Worm (Caenorhabditis elegans) whole organism, young adult: ENCODE data around the gene F19F10.3.

Source experiments
- B0336.3 ChIP-seq: fragments of 200-800 bp; sonication (Bioruptor generic); IDR thresholded peaks from 2 replicates; pipeline ENCODE4 v1.3.6; 2022; ENCODE audit warnings: missing genetic modification characterization, missing compliant biosample characterization
- F22D6.2 ChIP-seq: sonication (generic microtip); optimal IDR thresholded peaks from 2 replicates; lab custom pipeline; 2016; ENCODE audit warnings: mild to moderate bottlenecking, missing genetic modification characterization, missing compliant biosample characterization
- F33H1.4 ChIP-seq: fragments of 200-800 bp; sonication (Bioruptor generic); IDR thresholded peaks from 2 replicates; pipeline ENCODE4 v1.3.6; 2022; ENCODE audit warnings: missing genetic modification reagents, missing genetic modification characterization, missing compliant biosample characterization
- F49E8.2 ChIP-seq: sonication (generic microtip); optimal IDR thresholded peaks from 3 replicates; lab custom pipeline; 2017; ENCODE audit warnings: missing genetic modification characterization, mild to moderate bottlenecking, missing compliant biosample characterization, antibody characterized with exemption, moderate library complexity; ENCODE audit not compliant: insufficient read depth
- F52B5.7 ChIP-seq: sonication (generic microtip); optimal IDR thresholded peaks from 2 replicates; lab custom pipeline; 2016; ENCODE audit warnings: mild to moderate bottlenecking, missing genetic modification characterization, missing compliant biosample characterization
- F57C9.4 ChIP-seq: sonication (generic microtip); optimal IDR thresholded peaks from 2 replicates; lab custom pipeline; 2017; ENCODE audit warnings: mild to moderate bottlenecking, missing genetic modification characterization, missing compliant biosample characterization
- Y56A3A.18 ChIP-seq: fragments of 200-800 bp; sonication (Bioruptor generic); IDR thresholded peaks from 2 replicates; pipeline ENCODE4 v1.3.6; 2022; ENCODE audit warnings: missing genetic modification reagents, missing genetic modification characterization, missing compliant biosample characterization
- Y67H2A.10 ChIP-seq: fragments of 200-800 bp; sonication (Bioruptor generic); conservative IDR thresholded peaks from 2 replicates; pipeline ENCODE4 v1.3.6; 2022; ENCODE audit warnings: missing genetic modification reagents, missing genetic modification characterization, missing compliant biosample characterization
- akir-1 ChIP-seq: fragments of 200-800 bp; sonication (Bioruptor generic); optimal IDR thresholded peaks from 2 replicates; lab custom pipeline; 2018; ENCODE audit warnings: mild to moderate bottlenecking, missing genetic modification characterization, moderate library complexity, missing compliant biosample characterization
- ama-1 ChIP-seq, 3 experiments: fragments of 150-350 bp in 1 of 3; sonication (generic microtip) in 2 of 3; optimal IDR thresholded peaks; 2 replicates each; lab custom pipeline; 2014 to 2018; ENCODE audit warnings: missing biosample characterization in 2 of 3, missing genetic modification characterization in 2 of 3, missing genetic modification reagents in 2 of 3
- aptf-3 ChIP-seq: fragments of 200-800 bp; sonication (Bioruptor generic); IDR thresholded peaks from 2 replicates; pipeline ENCODE4 v1.3.6; 2022; ENCODE audit warnings: missing genetic modification characterization, missing compliant biosample characterization
- atf-7 ChIP-seq: sonication (generic microtip); optimal IDR thresholded peaks from 2 replicates; lab custom pipeline; 2017; ENCODE audit warnings: mild to moderate bottlenecking, missing genetic modification characterization, missing compliant biosample characterization
- attf-6 ChIP-seq: fragments of 200-800 bp; sonication (Bioruptor generic); IDR thresholded peaks from 2 replicates; pipeline ENCODE4 v1.3.6; 2022; ENCODE audit warnings: missing genetic modification reagents, missing genetic modification characterization, missing compliant biosample characterization
- bed-1 ChIP-seq: fragments of 200-800 bp; sonication (Bioruptor generic); IDR thresholded peaks from 2 replicates; pipeline ENCODE4 v1.3.6; 2022; ENCODE audit warnings: missing genetic modification reagents, missing genetic modification characterization, missing compliant biosample characterization
- bed-2 ChIP-seq: fragments of 200-800 bp; sonication (Bioruptor generic); IDR thresholded peaks from 2 replicates; pipeline ENCODE4 v1.3.6; 2022; ENCODE audit warnings: missing genetic modification reagents, missing genetic modification characterization, missing compliant biosample characterization
- cebp-2 ChIP-seq: fragments of 200-800 bp; sonication (Bioruptor generic); IDR thresholded peaks from 2 replicates; pipeline ENCODE4 v1.3.6; 2022; ENCODE audit warnings: missing genetic modification characterization, missing compliant biosample characterization
- ceh-100 ChIP-seq: fragments of 200-800 bp; sonication (Bioruptor generic); IDR thresholded peaks from 2 replicates; pipeline ENCODE4 v1.3.6; 2022; ENCODE audit warnings: missing genetic modification reagents, missing genetic modification characterization, missing compliant biosample characterization
- ceh-27 ChIP-seq: fragments of 200-800 bp; sonication (Bioruptor generic); optimal IDR thresholded peaks from 2 replicates; lab custom pipeline; 2018; ENCODE audit warnings: mild to moderate bottlenecking, missing genetic modification characterization, moderate library complexity, missing compliant biosample characterization
- chd-7 ChIP-seq: sonication (generic microtip); optimal IDR thresholded peaks from 2 replicates; lab custom pipeline; 2016; ENCODE audit warnings: mild to moderate bottlenecking, missing genetic modification characterization, moderate library complexity, missing compliant biosample characterization
- die-1 ChIP-seq: sonication (generic microtip); optimal IDR thresholded peaks from 2 replicates; lab custom pipeline; 2016; ENCODE audit warnings: missing genotype, mild to moderate bottlenecking, missing genetic modification characterization, missing compliant biosample characterization
- ekl-4 ChIP-seq: fragments of 200-800 bp; sonication (Bioruptor generic); IDR thresholded peaks from 2 replicates; pipeline ENCODE4 v1.3.6; 2022; ENCODE audit warnings: missing genetic modification reagents, missing genetic modification characterization, missing compliant biosample characterization
- ets-4 ChIP-seq: fragments of 200-800 bp; sonication (Bioruptor generic); optimal IDR thresholded peaks from 2 replicates; lab custom pipeline; 2018; ENCODE audit warnings: mild to moderate bottlenecking, missing genetic modification characterization, missing compliant biosample characterization
- hmg-1.2 ChIP-seq: fragments of 200-800 bp; sonication (Bioruptor generic); IDR thresholded peaks from 2 replicates; pipeline ENCODE4 v1.3.6; 2022; ENCODE audit warnings: missing genetic modification reagents, missing genetic modification characterization, missing compliant biosample characterization
- hmg-20 ChIP-seq: fragments of 200-800 bp; sonication (Bioruptor generic); IDR thresholded peaks from 2 replicates; pipeline ENCODE4 v1.3.6; 2022; ENCODE audit warnings: missing genetic modification reagents, missing genetic modification characterization, missing compliant biosample characterization
- lin-40 ChIP-seq: sonication (generic microtip); optimal IDR thresholded peaks from 2 replicates; lab custom pipeline; 2016; ENCODE audit warnings: missing genetic modification characterization, mild to moderate bottlenecking, missing compliant biosample characterization, missing genotype, missing genetic modification reagents
- madf-10 ChIP-seq: sonication (generic microtip); optimal IDR thresholded peaks from 2 replicates; lab custom pipeline; 2016; ENCODE audit warnings: mild to moderate bottlenecking, missing genetic modification characterization, missing compliant biosample characterization
- madf-8 ChIP-seq: fragments of 200-800 bp; sonication (Bioruptor generic); conservative IDR thresholded peaks from 2 replicates; pipeline ENCODE4 v1.3.6; 2022; ENCODE audit warnings: missing genetic modification reagents, missing genetic modification characterization, missing compliant biosample characterization
- mes-4 ChIP-seq: sonication (generic microtip); optimal IDR thresholded peaks from 2 replicates; lab custom pipeline; 2016; ENCODE audit warnings: missing genotype, missing genetic modification characterization, missing compliant biosample characterization
- nfyb-1 ChIP-seq: fragments of 200-800 bp; sonication (Bioruptor generic); IDR thresholded peaks from 2 replicates; pipeline ENCODE4 v1.3.6; 2022; ENCODE audit warnings: missing genetic modification reagents, missing genetic modification characterization, missing compliant biosample characterization
- nhr-27 ChIP-seq: fragments of 200-800 bp; sonication (Bioruptor generic); optimal IDR thresholded peaks from 2 replicates; lab custom pipeline; 2018; ENCODE audit warnings: mild to moderate bottlenecking, missing genetic modification characterization, moderate library complexity, missing compliant biosample characterization
- nhr-90 ChIP-seq: sonication (generic microtip); optimal IDR thresholded peaks from 2 replicates; lab custom pipeline; 2016; ENCODE audit warnings: missing genotype, mild to moderate bottlenecking, missing genetic modification characterization, missing compliant biosample characterization
- pbrm-1 ChIP-seq: fragments of 200-800 bp; sonication (Bioruptor generic); IDR thresholded peaks from 2 replicates; pipeline ENCODE4 v1.3.6; 2022; ENCODE audit warnings: missing genetic modification reagents, missing genetic modification characterization, missing compliant biosample characterization
- pha-4 ChIP-seq: fragments of 150-350 bp; sonication (generic microtip); optimal IDR thresholded peaks from 2 replicates; lab custom pipeline; 2014; ENCODE audit warnings: missing biosample characterization, missing genetic modification reagents, missing genetic modification characterization
- repo-1 ChIP-seq: sonication (generic microtip); optimal IDR thresholded peaks from 2 replicates; lab custom pipeline; 2017; ENCODE audit warnings: mild to moderate bottlenecking, missing genetic modification characterization, missing compliant biosample characterization
- sdz-38 ChIP-seq: sonication (generic microtip); optimal IDR thresholded peaks from 2 replicates; lab custom pipeline; 2016; ENCODE audit warnings: missing genotype, missing genetic modification characterization, missing compliant biosample characterization
- sea-2 ChIP-seq: fragments of 200-800 bp; sonication (Bioruptor generic); IDR thresholded peaks from 2 replicates; pipeline ENCODE4 v1.3.6; 2022; ENCODE audit warnings: missing genetic modification characterization, missing compliant biosample characterization
- snpc-1.1 ChIP-seq: sonication (generic microtip); optimal IDR thresholded peaks from 2 replicates; lab custom pipeline; 2017; ENCODE audit warnings: missing genetic modification characterization, mild to moderate bottlenecking, missing compliant biosample characterization, antibody characterized with exemption, moderate library complexity, missing genotype, missing genetic modification reagents; ENCODE audit not compliant: insufficient read depth
- snpc-1.3 ChIP-seq: sonication (generic microtip); optimal IDR thresholded peaks from 2 replicates; lab custom pipeline; 2017; ENCODE audit warnings: missing genetic modification characterization, mild to moderate bottlenecking, missing compliant biosample characterization, antibody characterized with exemption, moderate library complexity, missing genotype, missing genetic modification reagents; ENCODE audit not compliant: insufficient read depth
- snpc-4 ChIP-seq, 5 experiments: fragments of 150-350 bp in 1 of 5; sonication (generic microtip) in 4 of 5; optimal IDR thresholded peaks; 2 replicates each; lab custom pipeline; 2014 to 2018; ENCODE audit warnings: missing genetic modification characterization in 5 of 5, missing biosample characterization in 3 of 5, antibody characterized with exemption in 2 of 5, mild to moderate bottlenecking in 2 of 5, missing compliant biosample characterization in 2 of 5, missing genotype in 2 of 5, moderate library complexity in 2 of 5, missing genetic modification reagents in 1 of 5
- sptf-2 ChIP-seq: fragments of 200-800 bp; sonication (Bioruptor generic); optimal IDR thresholded peaks from 2 replicates; lab custom pipeline; 2018; ENCODE audit warnings: mild to moderate bottlenecking, missing genetic modification characterization, missing compliant biosample characterization
- tbx-9 ChIP-seq: sonication (generic microtip); optimal IDR thresholded peaks from 2 replicates; lab custom pipeline; 2016; ENCODE audit warnings: borderline replicate concordance, missing genetic modification characterization, inconsistent platforms, missing compliant biosample characterization
- unc-62 ChIP-seq: fragments of 150-350 bp; optimal IDR thresholded peaks from 2 replicates; lab custom pipeline; 2014; ENCODE audit warnings: missing biosample characterization, missing genetic modification reagents, missing genetic modification characterization
- xnd-1 ChIP-seq: sonication (generic microtip); optimal IDR thresholded peaks from 2 replicates; lab custom pipeline; 2016; ENCODE audit warnings: missing genotype, missing genetic modification reagents, missing genetic modification characterization, missing compliant biosample characterization
- zfh-2 ChIP-seq: fragments of 200-800 bp; sonication (Bioruptor generic); conservative IDR thresholded peaks from 2 replicates; pipeline ENCODE4 v1.3.6; 2022; ENCODE audit warnings: missing genetic modification reagents, missing genetic modification characterization, missing compliant biosample characterization
- ztf-18 ChIP-seq: sonication (generic microtip); optimal IDR thresholded peaks from 2 replicates; lab custom pipeline; 2016; ENCODE audit warnings: missing genotype, mild to moderate bottlenecking, missing genetic modification characterization, missing compliant biosample characterization
- ztf-22 ChIP-seq: fragments of 200-800 bp; sonication (Bioruptor generic); optimal IDR thresholded peaks from 2 replicates; lab custom pipeline; 2018; ENCODE audit warnings: mild to moderate bottlenecking, missing genetic modification characterization, moderate library complexity, missing compliant biosample characterization
- ztf-25 ChIP-seq: fragments of 200-800 bp; sonication (Bioruptor generic); IDR thresholded peaks from 2 replicates; pipeline ENCODE4 v1.3.6; 2022; ENCODE audit warnings: missing genetic modification reagents, missing genetic modification characterization, missing compliant biosample characterization
- ztf-28 ChIP-seq: fragments of 200-800 bp; sonication (Bioruptor generic); IDR thresholded peaks from 2 replicates; pipeline ENCODE4 v1.3.6; 2022; ENCODE audit warnings: missing genetic modification reagents, missing genetic modification characterization, missing compliant biosample characterization
- ztf-3 ChIP-seq: fragments of 200-800 bp; sonication (Bioruptor generic); optimal IDR thresholded peaks from 2 replicates; lab custom pipeline; 2018; ENCODE audit warnings: mild to moderate bottlenecking, missing genetic modification characterization, missing compliant biosample characterization

F19F10.3 gene

ce11 chrV:7580378-7580777, 28.5 kb downstream of the F19F10.3 start, which contains the start of gene ets-6 (continued):
- no peak for TF ChIP-seq nhr-27 (tag; lab: Kevin White, UChicago)
- no peak for TF ChIP-seq cebp-2
- no peak for TF ChIP-seq nfyb-1 (GFP tag; lab: Robert Waterston, UW)
- TF ChIP-seq bed-1 (GFP tag; lab: Robert Waterston, UW), result no peak
- TF ChIP-seq tbx-9 (tag; lab: Kevin White, UChicago), result no peak
- no peak for TF ChIP-seq ceh-27 (GFP tag; lab: Kevin White, UChicago)
- no peak for TF ChIP-seq attf-6 (GFP tag; lab: Robert Waterston, UW)
- no peak for TF ChIP-seq repo-1 (tag; lab: Kevin White, UChicago)
- peak; percentile 25; the same call in 1 of the 2 replicates for TF ChIP-seq ekl-4
- TF ChIP-seq sptf-2 (GFP tag; lab: Kevin White, UChicago), result no peak
- no peak for TF ChIP-seq snpc-1.3 (tag; lab: Kevin White, UChicago)
- TF ChIP-seq ztf-18, result peak; percentile 65
- no peak for TF ChIP-seq F49E8.2 (tag; lab: Kevin White, UChicago)
- TF ChIP-seq ztf-25, result no peak
- TF ChIP-seq sdz-38, result no peak
- TF ChIP-seq ztf-3 (GFP tag; lab: Kevin White, UChicago), result no peak
- TF ChIP-seq snpc-4 (GFP tag; optimal IDR thresholded peaks at IDR 0.05; lab: Kevin White, UChicago), result no peak
- no peak for TF ChIP-seq snpc-4 (tag; optimal IDR thresholded peaks at IDR 0.05; lab: Kevin White, UChicago)
- no peak for TF ChIP-seq Y67H2A.10 (GFP tag; lab: Robert Waterston, UW)
- no peak for TF ChIP-seq die-1 (tag; lab: Kevin White, UChicago)
- TF ChIP-seq F52B5.7 (tag; lab: Kevin White, UChicago), result no peak
- no peak for TF ChIP-seq sea-2 (GFP tag; lab: Robert Waterston, UW)
- no peak for TF ChIP-seq madf-10 (tag; lab: Kevin White, UChicago)
- TF ChIP-seq akir-1, result no peak
- no peak for TF ChIP-seq bed-2 (GFP tag; lab: Robert Waterston, UW)
- TF ChIP-seq snpc-1.1, result no peak
- TF ChIP-seq B0336.3 (GFP tag; lab: Robert Waterston, UW), result 0 out of 2 replicates have a peak, but pooled peaks have one; percentile 10
- no peak for TF ChIP-seq ztf-22 (GFP tag; lab: Kevin White, UChicago)
- peak; percentile 21 for TF ChIP-seq lin-40 (tag; lab: Kevin White, UChicago)
- TF ChIP-seq atf-7 (tag; lab: Kevin White, UChicago), result no peak
- TF ChIP-seq F33H1.4 (GFP tag; lab: Robert Waterston, UW), result no peak
- no peak for TF ChIP-seq unc-62 (GFP tag; lab: Kevin White, UChicago)
- TF ChIP-seq hmg-20 (GFP tag; lab: Robert Waterston, UW), result no peak
- no peak for TF ChIP-seq mes-4 (tag; lab: Kevin White, UChicago)
- TF ChIP-seq pbrm-1, result no peak
- TF ChIP-seq Y56A3A.18 (GFP tag; lab: Robert Waterston, UW), result no peak
- no peak for TF ChIP-seq pha-4 (tag; lab: Kevin White, UChicago)
- TF ChIP-seq F57C9.4 (tag; lab: Kevin White, UChicago), result no peak
- peak; percentile 91 for TF ChIP-seq hmg-1.2
- no peak for TF ChIP-seq aptf-3 (GFP tag; lab: Robert Waterston, UW)
- TF ChIP-seq chd-7, result no peak
- TF ChIP-seq madf-8, result no peak
- no peak for TF ChIP-seq ama-1 (optimal IDR thresholded peaks at IDR 0.05; lab: Kevin White, UChicago)
- no peak for TF ChIP-seq ama-1 (GFP tag; optimal IDR thresholded peaks at IDR 0.05; lab: Kevin White, UChicago)
- TF ChIP-seq ztf-28 (GFP tag; lab: Robert Waterston, UW), result no peak
- no peak for TF ChIP-seq zfh-2
- TF ChIP-seq ets-4 (GFP tag; lab: Kevin White, UChicago), result no peak
- TF ChIP-seq ceh-100, result no peak
- no peak for TF ChIP-seq xnd-1 (tag; lab: Kevin White, UChicago)
- TF ChIP-seq nhr-90 (tag; lab: Kevin White, UChicago), result no peak
- TF ChIP-seq F22D6.2 (tag; lab: Kevin White, UChicago), result no peak
